Worm (Caenorhabditis elegans) whole organism, L4 larva: ENCODE results near the gene srw-127.

Experiments used
- ctbp-1 ChIP-seq: fragments of 200-800 bp; sonication (Bioruptor generic); IDR thresholded peaks from 2 replicates; pipeline ENCODE4 v1.3.6; 2022; ENCODE audit warnings: missing genetic modification reagents, missing genetic modification characterization, missing compliant biosample characterization
- daf-8 ChIP-seq: fragments of 200-800 bp; sonication (Bioruptor generic); IDR thresholded peaks from 2 replicates; pipeline ENCODE4 v1.3.6; 2022; ENCODE audit warnings: missing genetic modification characterization, missing compliant biosample characterization
- fkh-10 ChIP-seq: fragments of 150-350 bp; optimal IDR thresholded peaks from 2 replicates; lab custom pipeline; 2014; ENCODE audit warnings: missing biosample characterization, missing genetic modification reagents, missing genetic modification characterization
- madf-9 ChIP-seq: fragments of 200-800 bp; sonication (Bioruptor generic); conservative IDR thresholded peaks from 2 replicates; pipeline ENCODE4 v1.3.6; 2022; ENCODE audit warnings: missing genetic modification reagents, missing genetic modification characterization, missing compliant biosample characterization
- pha-4 ChIP-seq, 2 experiments: fragments of 150-350 bp in 1 of 2; fragments of 200-800 bp in 1 of 2; sonication (Bioruptor generic) in 1 of 2; IDR thresholded peaks in 1 of 2; optimal IDR thresholded peaks in 1 of 2; 2 replicates each; pipeline versions ENCODE4 v1.3.6 to Lab custom; 2014 to 2022; ENCODE audit warnings: missing genetic modification characterization in 2 of 2, missing genetic modification reagents in 2 of 2, missing biosample characterization in 1 of 2, missing compliant biosample characterization in 1 of 2
- snpc-1.2 ChIP-seq: fragments of 200-800 bp; sonication (Bioruptor generic); IDR thresholded peaks from 2 replicates; pipeline ENCODE4 v1.3.6; 2022; ENCODE audit warnings: missing genetic modification reagents, missing genetic modification characterization, missing compliant biosample characterization
- snpc-4 ChIP-seq: fragments of 150-350 bp; optimal IDR thresholded peaks from 2 replicates; lab custom pipeline; 2014; ENCODE audit warnings: missing biosample characterization, missing genetic modification characterization

DNA sequence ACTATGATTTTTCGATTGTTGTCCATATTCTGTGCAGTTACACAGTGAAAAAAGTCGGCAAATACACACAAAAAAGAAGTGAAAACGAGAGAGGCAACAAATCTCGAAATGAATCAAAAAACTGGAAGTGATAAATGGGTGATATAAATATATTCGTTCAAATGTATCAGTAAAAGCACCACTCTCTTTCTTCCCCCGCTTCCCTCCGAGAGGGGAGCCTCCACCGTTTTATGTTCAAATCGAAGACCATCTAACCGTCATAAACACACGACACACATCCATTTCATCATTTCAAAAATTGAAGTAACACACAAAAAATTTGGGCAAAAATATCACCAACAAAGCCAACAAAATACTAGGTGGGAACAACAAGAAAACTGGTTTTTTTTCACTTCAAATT lies 14.3 kb downstream of the srw-127 start, which contains the start of gene F20A1.6:
- TF ChIP-seq snpc-1.2 (GFP tag; lab: Robert Waterston, UW), result no peak
- TF ChIP-seq pha-4 (GFP tag; IDR thresholded peaks at IDR 0.05; lab: Robert Waterston, UW), result no peak
- no peak for TF ChIP-seq pha-4 (tag; optimal IDR thresholded peaks at IDR 0.05; lab: Kevin White, UChicago)
- no peak for TF ChIP-seq ctbp-1 (GFP tag; lab: Robert Waterston, UW)
- TF ChIP-seq daf-8 (GFP tag; lab: Robert Waterston, UW), result no peak
- TF ChIP-seq fkh-10 (GFP tag; lab: Kevin White, UChicago), result no peak
- TF ChIP-seq snpc-4 (tag; lab: Kevin White, UChicago), result no peak
- no peak for TF ChIP-seq madf-9 (GFP tag; lab: Robert Waterston, UW)
